Worm (Caenorhabditis elegans) whole organism, L3 larva: Measurements from ENCODE around the gene ZK596.2.

ENCODE experiments used
- ceh-16 ChIP-seq: sonication (generic microtip); optimal IDR thresholded peaks from 2 replicates; lab custom pipeline; 2017; ENCODE audit warnings: missing biosample characterization, missing genetic modification characterization
- ceh-9 ChIP-seq: sonication (generic microtip); optimal IDR thresholded peaks from 2 replicates; lab custom pipeline; 2018; ENCODE audit warnings: missing biosample characterization, missing genetic modification characterization
- egl-27 ChIP-seq: sonication (generic microtip); optimal IDR thresholded peaks from 4 replicates; lab custom pipeline; 2017; ENCODE audit warnings: missing biosample characterization, missing genetic modification reagents, missing genetic modification characterization
- fkh-10 ChIP-seq: sonication (generic microtip); optimal IDR thresholded peaks from 2 replicates; lab custom pipeline; 2017; ENCODE audit warnings: missing biosample characterization, missing genetic modification reagents, missing genetic modification characterization
- fos-1 ChIP-seq: fragments of 150-350 bp; optimal IDR thresholded peaks from 2 replicates; lab custom pipeline; 2014; ENCODE audit warnings: missing biosample characterization, missing genetic modification characterization
- mdl-1 ChIP-seq: fragments of 150-350 bp; optimal IDR thresholded peaks from 2 replicates; lab custom pipeline; 2014; ENCODE audit warnings: missing biosample characterization, missing genetic modification characterization
- nhr-237 ChIP-seq: fragments of 150-350 bp; optimal IDR thresholded peaks from 2 replicates; lab custom pipeline; 2014; ENCODE audit warnings: missing biosample characterization, missing genetic modification characterization
- nhr-28 ChIP-seq: fragments of 150-350 bp; optimal IDR thresholded peaks from 2 replicates; lab custom pipeline; 2014; ENCODE audit warnings: missing biosample characterization, missing genetic modification characterization
- snpc-4 ChIP-seq: fragments of 150-350 bp; optimal IDR thresholded peaks from 2 replicates; lab custom pipeline; 2014; ENCODE audit warnings: missing biosample characterization, missing genetic modification characterization
- zag-1 ChIP-seq: fragments of 150-350 bp; optimal IDR thresholded peaks from 2 replicates; lab custom pipeline; 2014; ENCODE audit warnings: missing biosample characterization, missing genetic modification characterization
- ztf-4 ChIP-seq: fragments of 150-350 bp; optimal IDR thresholded peaks from 2 replicates; lab custom pipeline; 2014; ENCODE audit warnings: missing biosample characterization, missing genetic modification characterization

DNA sequence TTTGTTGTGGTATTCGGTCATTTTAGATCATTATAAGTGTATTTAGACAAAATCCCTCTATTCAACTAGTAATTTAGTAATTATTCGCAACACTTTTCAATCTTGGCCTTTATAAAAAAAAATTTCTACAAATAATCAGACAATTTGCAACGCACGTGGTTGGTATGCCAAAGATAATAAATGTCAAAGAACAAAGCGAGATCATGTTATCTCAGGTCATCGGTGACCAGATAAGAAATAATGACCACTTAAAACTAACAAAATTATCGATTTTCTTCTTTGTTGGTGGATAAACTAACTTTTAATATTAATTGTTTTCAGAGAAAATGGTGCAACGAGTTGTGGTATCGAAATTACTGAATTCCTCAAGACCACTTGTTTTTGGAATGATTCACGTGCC lies 27.9 kb downstream of the ZK596.2 start, which contains the start of gene F13E9.13:
- no peak for TF ChIP-seq fos-1 (tag; lab: Kevin White, UChicago)
- TF ChIP-seq nhr-28 (tag; lab: Kevin White, UChicago), result no peak
- no peak for TF ChIP-seq ceh-9
- TF ChIP-seq zag-1, result no peak
- no peak for TF ChIP-seq egl-27 (tag; lab: Kevin White, UChicago)
- TF ChIP-seq nhr-237 (tag; lab: Kevin White, UChicago), result no peak
- TF ChIP-seq mdl-1 (tag; lab: Kevin White, UChicago), result no peak
- TF ChIP-seq fkh-10 (GFP tag; lab: Kevin White, UChicago), result no peak
- no peak for TF ChIP-seq ceh-16 (tag; lab: Kevin White, UChicago)
- TF ChIP-seq snpc-4, result no peak
- TF ChIP-seq ztf-4, result no peak
